Fruit fly (Drosophila melanogaster): ENCODE results near the gene CG3652.

DNA sequence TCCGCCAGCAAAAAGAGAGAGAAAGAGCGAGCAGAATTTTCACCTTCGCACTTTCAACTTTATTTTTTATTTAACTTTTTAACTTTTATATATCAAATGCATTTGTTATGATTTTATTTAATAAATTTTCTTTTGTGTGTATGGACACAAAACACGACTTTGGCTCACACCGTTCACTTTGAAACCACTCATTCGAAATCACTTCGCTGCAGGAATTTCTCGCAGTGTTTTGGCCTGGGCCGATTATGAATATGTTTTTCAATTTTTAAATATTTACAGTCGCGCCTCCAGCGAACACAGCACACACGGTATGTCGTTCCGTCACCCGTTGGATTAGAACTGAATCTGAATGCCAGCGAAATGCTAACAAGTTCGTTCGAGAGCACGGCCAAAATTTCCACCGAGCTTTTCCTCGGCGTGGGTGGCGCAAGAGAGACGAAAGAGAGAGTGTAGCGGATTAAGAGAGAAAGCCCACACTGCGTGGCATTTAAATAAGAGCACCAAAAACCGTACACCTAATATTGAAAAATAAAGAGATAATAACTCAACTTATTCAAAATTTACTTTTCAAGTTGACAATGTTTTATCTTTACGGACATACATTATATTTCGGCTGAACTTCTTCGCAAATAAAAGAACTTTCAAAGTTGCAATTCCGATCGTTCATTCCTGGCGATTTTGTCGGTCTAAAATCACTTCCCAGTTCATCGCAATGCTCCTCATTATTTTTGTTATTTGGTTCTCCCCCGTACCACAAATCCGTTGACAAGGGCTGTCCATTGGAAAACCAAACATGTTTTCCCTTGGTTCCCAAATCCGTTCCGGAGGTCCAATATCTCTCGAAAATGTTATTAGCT lies 47.4 kb upstream of the CG3652 start, which contains the start of gene CG15431:
- TF ChIP-seq Mnt (GFP tag; optimal IDR thresholded peaks at IDR 0.05) (no peak), toe (GFP tag; optimal IDR thresholded peaks at IDR 0.05) (no peak), ovo (GFP tag; optimal IDR thresholded peaks at IDR 0.05) (no peak), CG33017 (tag; optimal IDR thresholded peaks at IDR 0.05) (peak; percentile 5), CG11617 (GFP tag; optimal IDR thresholded peaks at IDR 0.05) (peak; percentile 25), CG1620 (GFP tag; optimal IDR thresholded peaks at IDR 0.05) (no peak), CG7045 (GFP tag; optimal IDR thresholded peaks at IDR 0.05) (peak; percentile 29), Clk (GFP tag; optimal IDR thresholded peaks at IDR 0.05) (no peak), kay (GFP tag; ENCODE audit: borderline replicate concordance) (no peak), CG5204 (GFP tag; optimal IDR thresholded peaks at IDR 0.05) (no peak), CG7101 (tag; optimal IDR thresholded peaks at IDR 0.05) (no peak), Hr96 (GFP tag; optimal IDR thresholded peaks at IDR 0.05) (no peak)
